Worm (Caenorhabditis elegans) whole organism, early embryonic: Measurements from ENCODE around the gene fbxb-92.

Experiments
- B0310.2 ChIP-seq: sonication (generic microtip); optimal IDR thresholded peaks from 2 replicates; lab custom pipeline; 2016; ENCODE audit warnings: mild to moderate bottlenecking, missing genetic modification characterization, missing compliant biosample characterization
- F13C5.2 ChIP-seq: sonication (generic microtip); optimal IDR thresholded peaks from 2 replicates; lab custom pipeline; 2017; ENCODE audit warnings: mild to moderate bottlenecking, missing genetic modification characterization, inconsistent platforms, missing compliant biosample characterization
- aly-1 ChIP-seq: sonication (generic microtip); optimal IDR thresholded peaks from 2 replicates; lab custom pipeline; 2016; ENCODE audit warnings: missing genetic modification characterization, missing compliant biosample characterization
- ama-1 ChIP-seq: fragments of 150-350 bp; optimal IDR thresholded peaks from 2 replicates; lab custom pipeline; 2014
- ceh-13 ChIP-seq: fragments of 200-800 bp; sonication (Bioruptor generic); optimal IDR thresholded peaks from 2 replicates; lab custom pipeline; 2018; ENCODE audit warnings: mild to moderate bottlenecking, missing genetic modification characterization, missing compliant biosample characterization
- ceh-36 ChIP-seq: sonication (generic microtip); optimal IDR thresholded peaks from 2 replicates; lab custom pipeline; 2016; ENCODE audit warnings: missing genetic modification characterization, inconsistent platforms, missing compliant biosample characterization
- ets-7 ChIP-seq: sonication (generic microtip); optimal IDR thresholded peaks from 2 replicates; lab custom pipeline; 2016; ENCODE audit warnings: missing genotype, missing genetic modification characterization, missing compliant biosample characterization
- flt-1 ChIP-seq: fragments of 200-800 bp; sonication (Bioruptor generic); IDR thresholded peaks from 2 replicates; pipeline ENCODE4 v1.3.6; 2022; ENCODE audit warnings: missing genetic modification characterization, missing compliant biosample characterization
- hmbx-1 ChIP-seq: sonication (generic microtip); optimal IDR thresholded peaks from 2 replicates; lab custom pipeline; 2016; ENCODE audit warnings: mild to moderate bottlenecking, missing genetic modification characterization, missing compliant biosample characterization
- hmg-4 ChIP-seq: fragments of 200-800 bp; sonication (Bioruptor generic); optimal IDR thresholded peaks from 2 replicates; lab custom pipeline; 2018; ENCODE audit warnings: mild to moderate bottlenecking, missing genetic modification characterization, missing compliant biosample characterization
- hnd-1 ChIP-seq: sonication (generic microtip); optimal IDR thresholded peaks from 2 replicates; lab custom pipeline; 2016; ENCODE audit warnings: missing genetic modification characterization, missing compliant biosample characterization
- pes-1 ChIP-seq: fragments of 200-800 bp; sonication (Bioruptor generic); IDR thresholded peaks from 2 replicates; pipeline ENCODE4 v1.3.6; 2022; ENCODE audit warnings: missing genetic modification reagents, missing genetic modification characterization, missing compliant biosample characterization
- scrt-1 ChIP-seq: fragments of 200-800 bp; sonication (Bioruptor generic); IDR thresholded peaks from 2 replicates; pipeline ENCODE4 v1.3.6; 2022; ENCODE audit warnings: missing genetic modification characterization, missing compliant biosample characterization
- sea-1 ChIP-seq: fragments of 200-800 bp; sonication (Bioruptor generic); conservative IDR thresholded peaks from 2 replicates; pipeline ENCODE4 v1.3.6; 2022; ENCODE audit warnings: missing genetic modification characterization, missing compliant biosample characterization
- tbx-11 ChIP-seq: fragments of 200-800 bp; sonication (Bioruptor generic); IDR thresholded peaks from 2 replicates; pipeline ENCODE4 v1.3.6; 2022; ENCODE audit warnings: missing genetic modification characterization, missing compliant biosample characterization
- tbx-37 ChIP-seq: fragments of 200-800 bp; sonication (Bioruptor generic); conservative IDR thresholded peaks from 2 replicates; pipeline ENCODE4 v1.3.6; 2022; ENCODE audit warnings: missing genetic modification reagents, missing genetic modification characterization, missing compliant biosample characterization
- tra-4 ChIP-seq: sonication (generic microtip); optimal IDR thresholded peaks from 2 replicates; lab custom pipeline; 2017; ENCODE audit warnings: missing genetic modification characterization, missing compliant biosample characterization

fbxb-92 gene

DNA sequence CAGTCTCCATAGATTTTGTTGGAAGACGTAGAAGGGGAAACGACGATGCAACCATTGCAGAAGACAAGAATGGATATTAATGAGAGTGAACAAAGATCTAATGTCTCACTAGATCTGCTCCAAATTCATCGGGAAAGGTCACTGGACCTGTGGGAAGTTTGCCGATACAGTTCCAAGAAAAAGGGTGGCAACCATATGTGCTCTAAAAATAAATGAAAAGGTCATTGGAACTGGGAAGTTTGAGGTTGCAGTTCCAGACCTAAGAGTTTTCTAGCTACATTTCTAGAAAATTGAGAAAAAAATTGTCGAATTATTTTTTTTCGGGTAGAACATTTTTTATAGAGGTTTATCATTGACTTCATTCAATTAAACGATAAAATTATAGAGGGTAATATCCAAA lies at the start of gene fbxb-92:
Gene fbxb-92 (minus strand): TSS at position 101 of the 400 bp plus-strand sequence.
- no peak for TF ChIP-seq sea-1 (GFP tag; lab: Robert Waterston, UW)

DNA sequence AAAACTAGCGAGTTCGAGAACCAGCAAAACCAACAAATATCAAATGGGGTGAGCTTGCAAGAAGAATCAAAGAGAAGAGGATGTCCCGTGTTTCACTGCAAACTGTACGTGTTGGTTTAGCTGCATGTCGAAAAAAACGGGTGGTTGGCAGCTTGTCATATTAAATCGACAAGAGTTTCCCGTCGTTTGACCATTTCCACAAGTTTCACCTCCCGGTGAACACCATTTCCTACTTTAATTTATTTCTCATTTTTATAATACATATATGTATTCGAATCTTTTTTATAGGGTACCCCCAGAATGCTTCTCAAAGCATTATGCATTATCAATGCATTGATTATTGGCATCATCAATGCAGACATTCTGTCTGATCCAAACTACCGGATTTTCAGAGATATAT lies 48.0 kb upstream of the fbxb-92 start, which contains the start of gene Y8A9A.2:
Gene Y8A9A.2 (plus strand): TSS at position 301 of the 400 bp plus-strand sequence.
- TF ChIP-seq ceh-36 (tag; lab: Kevin White, UChicago) (no peak), pes-1 (no peak), B0310.2 (tag; lab: Kevin White, UChicago) (no peak), aly-1 (tag; lab: Kevin White, UChicago) (no peak), tbx-11 (no peak), hnd-1 (tag; lab: Kevin White, UChicago) (no peak), tra-4 (tag; lab: Kevin White, UChicago) (no peak), tbx-37 (GFP tag; lab: Robert Waterston, UW) (no peak), ama-1 (lab: Kevin White, UChicago) (no peak)

DNA sequence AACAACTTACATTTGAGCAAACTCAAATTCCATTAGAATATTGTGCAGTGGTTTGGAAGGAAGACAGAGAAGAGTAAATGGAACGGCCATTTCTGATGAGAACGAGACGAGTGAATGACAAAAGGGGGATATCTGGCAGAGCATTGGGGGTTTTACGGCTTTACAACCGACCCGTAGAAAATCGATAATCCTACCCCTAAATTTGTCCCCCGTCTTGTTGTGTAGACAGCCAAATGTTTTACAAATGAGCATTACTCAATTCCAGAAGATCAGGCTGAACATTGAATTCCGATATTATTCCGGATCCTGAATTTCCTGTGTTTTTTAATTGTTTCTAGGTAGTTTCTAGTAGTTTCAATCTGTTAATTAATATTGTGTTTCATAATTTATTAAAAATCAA lies 46.0 kb upstream of the fbxb-92 start, which contains the start of gene fbxb-99:
Gene fbxb-99 (minus strand): TSS at position 101 of the 400 bp plus-strand sequence.
- TF ChIP-seq flt-1 (no peak), hnd-1 (tag; lab: Kevin White, UChicago) (no peak), ceh-13 (no peak), scrt-1 (GFP tag; lab: Robert Waterston, UW) (no peak), sea-1 (GFP tag; lab: Robert Waterston, UW) (no peak), tbx-37 (GFP tag; lab: Robert Waterston, UW) (no peak), aly-1 (tag; lab: Kevin White, UChicago) (no peak), ets-7 (no peak), pes-1 (no peak), B0310.2 (tag; lab: Kevin White, UChicago) (no peak), tra-4 (tag; lab: Kevin White, UChicago) (no peak), ama-1 (lab: Kevin White, UChicago) (no peak), hmbx-1 (tag; lab: Kevin White, UChicago) (no peak), tbx-11 (no peak), ceh-36 (tag; lab: Kevin White, UChicago) (no peak), F13C5.2 (tag; lab: Kevin White, UChicago) (no peak), hmg-4 (GFP tag; lab: Kevin White, UChicago) (no peak)

DNA sequence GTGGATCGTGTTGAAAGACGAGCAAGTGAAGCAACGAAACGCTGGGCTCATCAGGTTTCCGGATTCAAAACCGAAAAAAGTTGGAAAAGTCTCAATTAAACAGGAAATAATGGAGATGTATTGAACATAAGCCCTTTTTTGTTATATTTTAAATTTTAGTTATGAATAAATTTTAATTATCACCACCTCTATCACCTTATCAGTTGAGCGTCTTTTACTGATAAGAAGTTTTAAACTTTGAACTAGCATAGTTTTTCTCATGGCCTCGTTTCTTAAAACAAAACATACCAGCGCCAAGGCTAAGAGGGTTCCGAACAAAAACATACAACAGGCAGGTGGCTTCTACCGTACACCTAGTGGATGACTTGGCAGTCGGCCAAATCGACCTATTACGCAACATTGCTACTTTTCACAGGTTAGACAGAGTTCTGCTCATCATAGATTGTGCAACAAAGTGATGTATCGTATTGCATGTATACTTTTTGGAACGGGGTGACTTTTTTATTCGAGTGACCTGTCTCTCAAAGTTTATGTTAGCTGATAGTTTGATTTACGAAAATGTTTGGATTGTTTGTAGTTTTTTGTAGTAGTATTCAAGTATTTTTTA lies 41.2 kb upstream of the fbxb-92 start:
- TF ChIP-seq pes-1 (no peak), tbx-11 (no peak), scrt-1 (GFP tag; lab: Robert Waterston, UW) (no peak), flt-1 (no peak), sea-1 (GFP tag; lab: Robert Waterston, UW) (no peak), hnd-1 (tag; lab: Kevin White, UChicago) (no peak), ets-7 (no peak), F13C5.2 (tag; lab: Kevin White, UChicago) (no peak), aly-1 (tag; lab: Kevin White, UChicago) (no peak), hmg-4 (GFP tag; lab: Kevin White, UChicago) (no peak), ama-1 (lab: Kevin White, UChicago) (no peak), hmbx-1 (tag; lab: Kevin White, UChicago) (no peak), tra-4 (tag; lab: Kevin White, UChicago) (no peak), ceh-36 (tag; lab: Kevin White, UChicago) (no peak), tbx-37 (GFP tag; lab: Robert Waterston, UW) (no peak), ceh-13 (no peak), B0310.2 (tag; lab: Kevin White, UChicago) (no peak)

DNA sequence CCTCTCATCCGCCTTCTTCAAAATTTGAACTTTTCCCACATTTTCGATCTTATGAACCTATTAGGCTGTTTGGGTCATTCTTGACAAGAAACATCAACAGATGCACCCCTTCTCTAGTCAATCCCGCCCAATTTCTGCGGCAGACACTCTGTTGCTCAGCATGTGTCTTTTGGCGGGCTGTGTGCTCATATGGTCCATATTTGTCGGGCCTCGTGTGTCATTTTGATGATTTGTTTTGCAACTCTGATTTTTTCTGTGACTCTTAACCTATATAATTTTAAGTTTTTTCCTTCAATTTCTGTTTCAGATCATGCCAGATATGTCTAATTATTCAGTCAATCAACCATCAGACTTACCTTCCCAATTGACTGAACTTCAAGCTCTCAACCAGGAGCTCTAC lies 39.8 kb upstream of the fbxb-92 start, which contains the start of gene T24E12.13:
Gene T24E12.13 (plus strand): TSS at position 301 of the 400 bp plus-strand sequence.
- TF ChIP-seq hmg-4 (GFP tag; lab: Kevin White, UChicago): no peak
- TF ChIP-seq aly-1 (tag; lab: Kevin White, UChicago): no peak
- no peak for TF ChIP-seq ets-7

DNA sequence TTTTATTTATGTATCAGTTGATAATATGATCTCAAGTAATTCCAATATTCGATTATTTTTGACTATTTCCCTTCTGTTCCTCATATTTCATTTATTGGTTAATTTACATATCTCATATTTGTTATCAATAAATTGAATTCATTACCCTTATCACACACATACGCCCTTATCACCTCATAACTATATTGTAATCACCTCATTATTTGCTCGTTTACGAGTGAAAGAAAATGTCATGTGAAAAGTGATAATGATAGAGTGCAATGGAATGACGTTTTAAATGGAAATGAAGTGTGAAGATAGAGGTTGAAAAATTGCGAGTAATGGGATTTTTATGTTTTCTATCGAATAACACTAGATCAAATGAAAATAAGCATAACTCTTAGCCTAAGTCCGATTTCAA lies 39.2 kb upstream of the fbxb-92 start:
- no peak for TF ChIP-seq B0310.2 (tag; lab: Kevin White, UChicago)
- no peak for TF ChIP-seq sea-1 (GFP tag; lab: Robert Waterston, UW)
- TF ChIP-seq tbx-37 (GFP tag; lab: Robert Waterston, UW): no peak
- TF ChIP-seq tbx-11: no peak
- TF ChIP-seq F13C5.2 (tag; lab: Kevin White, UChicago): no peak
- no peak for TF ChIP-seq ets-7
- no peak for TF ChIP-seq ama-1 (lab: Kevin White, UChicago)
- no peak for TF ChIP-seq scrt-1 (GFP tag; lab: Robert Waterston, UW)
- no peak for TF ChIP-seq hmg-4 (GFP tag; lab: Kevin White, UChicago)
- no peak for TF ChIP-seq aly-1 (tag; lab: Kevin White, UChicago)
- TF ChIP-seq pes-1: no peak
- TF ChIP-seq ceh-36 (tag; lab: Kevin White, UChicago): no peak
- TF ChIP-seq tra-4 (tag; lab: Kevin White, UChicago): no peak

DNA sequence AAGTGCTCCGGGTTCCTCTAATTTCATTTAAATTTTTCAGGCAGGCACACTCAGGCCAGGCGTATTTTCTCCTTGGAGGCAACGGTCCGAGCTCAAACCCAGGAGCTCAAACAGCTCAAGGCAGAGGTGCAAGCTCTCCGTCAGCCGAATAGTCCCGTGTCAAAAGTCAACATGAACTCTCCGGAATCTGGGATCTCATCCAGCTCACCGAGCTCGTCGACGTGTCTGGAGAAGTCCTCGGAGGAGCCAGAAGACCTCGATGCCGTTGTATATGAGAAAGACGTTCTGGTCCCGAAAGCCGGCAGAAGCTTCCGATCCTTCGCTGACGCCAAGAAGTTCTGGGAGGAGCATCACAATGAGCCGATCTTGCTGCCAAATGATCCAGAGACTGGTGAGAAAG lies 38.5 kb upstream of the fbxb-92 start:
- TF ChIP-seq aly-1 (tag; lab: Kevin White, UChicago) (no peak), B0310.2 (tag; lab: Kevin White, UChicago) (no peak), sea-1 (GFP tag; lab: Robert Waterston, UW) (no peak), hmbx-1 (tag; lab: Kevin White, UChicago) (no peak), ceh-13 (no peak), hnd-1 (tag; lab: Kevin White, UChicago) (no peak), F13C5.2 (tag; lab: Kevin White, UChicago) (no peak), tbx-11 (no peak), hmg-4 (GFP tag; lab: Kevin White, UChicago) (no peak), ets-7 (no peak), scrt-1 (GFP tag; lab: Robert Waterston, UW) (no peak), tra-4 (tag; lab: Kevin White, UChicago) (no peak), flt-1 (no peak), pes-1 (no peak), tbx-37 (GFP tag; lab: Robert Waterston, UW) (no peak), ceh-36 (tag; lab: Kevin White, UChicago) (no peak), ama-1 (lab: Kevin White, UChicago) (no peak)
